Worm (Caenorhabditis elegans) whole organism, late embryonic: ENCODE results near the gene F40A3.3.

Experiments used
- C38D4.7 ChIP-seq: fragments of 200-800 bp; sonication (Bioruptor generic); optimal IDR thresholded peaks from 2 replicates; lab custom pipeline; 2018; ENCODE audit warnings: mild to moderate bottlenecking, missing genetic modification characterization, moderate library complexity, missing compliant biosample characterization
- F13H6.1 ChIP-seq: sonication (generic microtip); optimal IDR thresholded peaks from 2 replicates; lab custom pipeline; 2016; ENCODE audit warnings: missing genetic modification characterization, missing compliant biosample characterization
- K02D7.2 ChIP-seq: sonication (generic microtip); optimal IDR thresholded peaks from 2 replicates; lab custom pipeline; 2017; ENCODE audit warnings: mild to moderate bottlenecking, missing genetic modification characterization, missing compliant biosample characterization
- ama-1 ChIP-seq: fragments of 150-350 bp; optimal IDR thresholded peaks from 2 replicates; lab custom pipeline; 2014
- ceh-19 ChIP-seq: fragments of 200-800 bp; sonication (Bioruptor generic); optimal IDR thresholded peaks from 2 replicates; lab custom pipeline; 2018; ENCODE audit warnings: mild to moderate bottlenecking, missing genetic modification characterization, missing compliant biosample characterization
- ceh-22 ChIP-seq: sonication (generic microtip); optimal IDR thresholded peaks from 2 replicates; lab custom pipeline; 2017; ENCODE audit warnings: missing biosample characterization, missing genetic modification characterization
- ceh-34 ChIP-seq: sonication (generic microtip); optimal IDR thresholded peaks from 2 replicates; lab custom pipeline; 2016; ENCODE audit warnings: mild to moderate bottlenecking, missing genetic modification characterization, missing compliant biosample characterization
- ceh-45 ChIP-seq: fragments of 200-800 bp; sonication (Bioruptor generic); IDR thresholded peaks from 2 replicates; pipeline ENCODE4 v1.3.6; 2022; ENCODE audit warnings: missing genetic modification reagents, missing genetic modification characterization, missing compliant biosample characterization
- ceh-48 ChIP-seq: sonication (generic microtip); optimal IDR thresholded peaks from 2 replicates; lab custom pipeline; 2016; ENCODE audit warnings: missing genetic modification characterization, inconsistent platforms, missing compliant biosample characterization
- ceh-9 ChIP-seq: sonication (generic microtip); optimal IDR thresholded peaks from 2 replicates; lab custom pipeline; 2016; ENCODE audit warnings: mild to moderate bottlenecking, missing genetic modification characterization, inconsistent platforms, missing compliant biosample characterization
- dve-1 ChIP-seq: sonication (generic microtip); optimal IDR thresholded peaks from 2 replicates; lab custom pipeline; 2017; ENCODE audit warnings: antibody characterized with exemption, mild to moderate bottlenecking, missing genetic modification characterization, missing compliant biosample characterization
- elt-2 ChIP-seq: sonication (generic microtip); optimal IDR thresholded peaks from 2 replicates; lab custom pipeline; 2016; ENCODE audit warnings: missing genetic modification reagents, missing genetic modification characterization, missing compliant biosample characterization
- ets-4 ChIP-seq: sonication (generic microtip); optimal IDR thresholded peaks from 2 replicates; lab custom pipeline; 2016; ENCODE audit warnings: missing genetic modification characterization, missing compliant biosample characterization
- fax-1 ChIP-seq: sonication (generic microtip); optimal IDR thresholded peaks from 2 replicates; lab custom pipeline; 2016; ENCODE audit warnings: missing genotype, missing genetic modification characterization, missing compliant biosample characterization
- fkh-6 ChIP-seq: sonication (generic microtip); optimal IDR thresholded peaks from 2 replicates; lab custom pipeline; 2016; ENCODE audit warnings: missing genetic modification characterization, missing compliant biosample characterization
- gmeb-2 ChIP-seq: sonication (generic microtip); optimal IDR thresholded peaks from 2 replicates; lab custom pipeline; 2016; ENCODE audit warnings: missing genetic modification characterization, inconsistent platforms, missing compliant biosample characterization
- hlh-30 ChIP-seq: sonication (generic microtip); optimal IDR thresholded peaks from 2 replicates; lab custom pipeline; 2017; ENCODE audit warnings: antibody characterized with exemption, missing genetic modification characterization, missing compliant biosample characterization; ENCODE audit not compliant: insufficient read depth
- hlh-8 ChIP-seq: sonication (generic microtip); optimal IDR thresholded peaks from 2 replicates; lab custom pipeline; 2016; ENCODE audit warnings: missing genotype, missing genetic modification characterization, missing compliant biosample characterization
- madf-2 ChIP-seq: sonication (generic microtip); optimal IDR thresholded peaks from 2 replicates; lab custom pipeline; 2017; ENCODE audit warnings: missing genetic modification characterization, missing compliant biosample characterization
- mec-3 ChIP-seq: sonication (generic microtip); optimal IDR thresholded peaks from 2 replicates; lab custom pipeline; 2016; ENCODE audit warnings: borderline replicate concordance, missing genetic modification characterization, missing compliant biosample characterization
- nfya-1 ChIP-seq: sonication (generic microtip); optimal IDR thresholded peaks from 2 replicates; lab custom pipeline; 2017; ENCODE audit warnings: missing genetic modification characterization, mild to moderate bottlenecking, missing compliant biosample characterization, antibody characterized with exemption, moderate library complexity
- npax-4 ChIP-seq: sonication (generic microtip); optimal IDR thresholded peaks from 2 replicates; lab custom pipeline; 2016; ENCODE audit warnings: missing genetic modification characterization, missing compliant biosample characterization
- odd-2 ChIP-seq: sonication (generic microtip); optimal IDR thresholded peaks from 2 replicates; lab custom pipeline; 2017; ENCODE audit warnings: antibody characterized with exemption, mild to moderate bottlenecking, missing genetic modification characterization, missing compliant biosample characterization
- pag-3 ChIP-seq: sonication (generic microtip); optimal IDR thresholded peaks from 2 replicates; lab custom pipeline; 2016; ENCODE audit warnings: missing compliant biosample characterization, missing genetic modification characterization, borderline replicate concordance
- pax-1 ChIP-seq: fragments of 150-350 bp; optimal IDR thresholded peaks from 2 replicates; lab custom pipeline; 2014; ENCODE audit warnings: missing biosample characterization, missing genetic modification characterization
- pha-4 ChIP-seq: fragments of 150-350 bp; optimal IDR thresholded peaks from 2 replicates; lab custom pipeline; 2018; ENCODE audit warnings: missing biosample characterization, missing genetic modification reagents, missing genetic modification characterization
- pqm-1 ChIP-seq: sonication (generic microtip); optimal IDR thresholded peaks from 2 replicates; lab custom pipeline; 2016; ENCODE audit warnings: missing genetic modification characterization, missing compliant biosample characterization
- ref-2 ChIP-seq: sonication (generic microtip); optimal IDR thresholded peaks from 2 replicates; lab custom pipeline; 2016; ENCODE audit warnings: missing genetic modification characterization, missing compliant biosample characterization
- rnt-1 ChIP-seq: sonication (generic microtip); optimal IDR thresholded peaks from 2 replicates; lab custom pipeline; 2016; ENCODE audit warnings: missing genetic modification characterization, missing compliant biosample characterization
- syd-9 ChIP-seq: sonication (generic microtip); optimal IDR thresholded peaks from 2 replicates; lab custom pipeline; 2016; ENCODE audit warnings: mild to moderate bottlenecking, missing genetic modification characterization, moderate library complexity, missing compliant biosample characterization
- tbx-2 ChIP-seq: sonication (generic microtip); optimal IDR thresholded peaks from 2 replicates; lab custom pipeline; 2016; ENCODE audit warnings: missing genetic modification characterization, missing compliant biosample characterization
- tbx-7 ChIP-seq: sonication (generic microtip); optimal IDR thresholded peaks from 2 replicates; lab custom pipeline; 2016; ENCODE audit warnings: missing genotype, missing genetic modification characterization, missing compliant biosample characterization
- unc-42 ChIP-seq: sonication (generic microtip); optimal IDR thresholded peaks from 2 replicates; lab custom pipeline; 2016; ENCODE audit warnings: missing genotype, missing genetic modification characterization, missing compliant biosample characterization
- unc-86 ChIP-seq: sonication (generic microtip); optimal IDR thresholded peaks from 2 replicates; lab custom pipeline; 2016; ENCODE audit warnings: missing genetic modification characterization, missing compliant biosample characterization
- zip-5 ChIP-seq: sonication (generic microtip); optimal IDR thresholded peaks from 2 replicates; lab custom pipeline; 2016; ENCODE audit warnings: missing genetic modification characterization, missing compliant biosample characterization
- ztf-16 ChIP-seq: sonication (generic microtip); optimal IDR thresholded peaks from 2 replicates; lab custom pipeline; 2017; ENCODE audit warnings: missing genetic modification characterization, missing compliant biosample characterization

Gene F40A3.3

DNA sequence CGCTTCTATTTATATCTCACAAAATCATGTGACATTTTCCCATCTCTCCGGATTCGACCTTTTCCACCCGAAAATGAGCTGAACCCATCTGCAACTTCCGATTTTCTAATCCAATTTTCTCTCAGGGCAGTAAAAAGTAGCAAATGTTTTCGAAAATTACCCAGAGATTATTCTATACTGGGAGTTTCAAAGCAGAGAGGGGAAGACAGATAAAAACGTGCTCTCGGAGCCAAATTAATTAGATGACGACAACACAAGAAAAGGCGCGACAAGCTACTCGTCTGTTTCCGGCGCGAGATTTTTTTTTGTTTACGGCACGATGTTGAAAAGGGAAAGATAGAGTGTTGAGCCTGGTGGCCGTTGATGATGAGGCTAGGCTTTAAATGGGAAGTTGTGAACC, 7.2 kb downstream of the F40A3.3 start:
- TF ChIP-seq F13H6.1 (tag; lab: Kevin White, UChicago) (no peak), tbx-7 (tag; lab: Kevin White, UChicago) (no peak)

DNA sequence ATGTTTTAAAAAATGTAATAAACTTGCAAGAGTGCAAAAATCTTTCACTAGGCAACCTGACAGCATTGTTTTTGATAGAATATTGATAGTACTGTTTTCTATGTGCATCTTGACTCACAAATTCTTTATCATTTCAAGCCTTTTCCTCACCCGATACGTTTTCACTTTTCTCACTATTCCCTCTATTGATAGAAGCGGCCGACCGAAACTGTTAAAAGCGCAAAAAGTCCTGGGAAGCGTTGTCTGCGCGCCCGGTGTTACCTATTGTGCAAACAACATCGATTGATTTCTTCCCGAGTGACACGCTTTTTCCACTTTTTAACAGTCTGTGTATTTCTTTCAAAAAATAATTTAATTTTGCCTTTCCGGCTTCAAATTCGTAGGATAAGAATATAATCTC, 10.8 kb downstream of the F40A3.3 start:
- TF ChIP-seq gmeb-2: no peak

DNA sequence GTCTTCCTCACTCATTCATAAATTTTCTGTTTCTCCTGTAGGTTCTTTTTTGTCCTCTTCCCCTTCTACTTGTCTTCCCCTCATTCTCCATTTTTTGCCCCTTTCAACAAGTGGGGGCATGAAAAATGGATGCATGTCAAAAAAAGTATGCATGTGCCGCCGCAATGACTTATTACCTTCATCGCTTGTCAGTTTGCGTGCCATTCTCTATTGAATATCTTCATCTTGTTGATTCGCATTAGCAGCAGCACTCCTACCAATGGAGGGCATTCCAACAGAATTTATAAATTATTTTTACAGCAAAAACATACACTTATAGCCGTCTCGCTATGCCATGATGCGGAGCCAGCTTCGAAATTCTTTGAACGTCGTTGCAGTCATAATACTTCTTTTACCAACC, 14.0 kb downstream of the F40A3.3 start, which contains the start of gene F40A3.1:
TSS of gene F40A3.1 (plus strand) at position 301 of the 400 bp plus-strand sequence.
- TF ChIP-seq fax-1 (tag; lab: Kevin White, UChicago): no peak
- no peak for TF ChIP-seq unc-42 (tag; lab: Kevin White, UChicago)
- TF ChIP-seq ama-1 (lab: Kevin White, UChicago): no peak
- no peak for TF ChIP-seq mec-3 (tag; lab: Kevin White, UChicago)
- TF ChIP-seq fkh-6 (tag; lab: Kevin White, UChicago): no peak
- no peak for TF ChIP-seq ceh-22
- TF ChIP-seq npax-4 (tag; lab: Kevin White, UChicago): no peak

DNA sequence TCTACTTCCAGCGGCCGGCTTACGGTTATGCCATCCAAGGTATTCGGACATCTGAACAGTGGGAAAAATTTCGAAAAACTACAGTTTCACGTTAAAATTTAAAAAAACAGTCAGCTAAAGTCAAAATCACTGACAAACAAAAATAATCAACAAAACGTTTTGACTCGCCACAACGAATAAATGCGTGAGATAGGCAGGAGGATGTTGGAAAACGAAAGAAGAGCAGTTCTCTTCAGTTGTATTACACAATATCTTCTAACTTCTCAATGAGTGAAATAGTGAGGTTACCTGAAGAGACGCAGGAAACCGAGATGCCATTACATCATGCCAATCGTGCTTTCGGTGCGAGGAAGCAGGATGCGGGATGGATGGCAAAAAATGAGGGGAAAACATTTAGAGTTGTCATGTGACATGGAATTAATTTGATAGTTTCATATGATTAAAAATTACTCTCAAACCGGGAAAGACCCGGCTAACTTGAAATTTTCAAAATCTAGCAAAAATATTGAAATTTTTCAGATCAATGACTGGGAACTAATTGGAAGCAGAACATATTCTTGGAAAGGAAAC, 16.7 kb downstream of the F40A3.3 start, which contains the start of gene F40A3.6:
TSS of gene F40A3.6 (minus strand) at position 51 of the 570 bp plus-strand sequence.
- TF ChIP-seq pha-4 (tag; lab: Kevin White, UChicago) (no peak), K02D7.2 (tag; lab: Kevin White, UChicago) (no peak), C38D4.7 (GFP tag; lab: Kevin White, UChicago) (no peak), ceh-45 (GFP tag; lab: Robert Waterston, UW) (no peak), hlh-8 (tag; lab: Kevin White, UChicago) (no peak), ceh-48 (tag; lab: Kevin White, UChicago) (no peak), syd-9 (tag; lab: Kevin White, UChicago) (no peak), tbx-2 (tag; lab: Kevin White, UChicago) (no peak), ceh-34 (tag; lab: Kevin White, UChicago) (no peak), nfya-1 (tag; lab: Kevin White, UChicago) (no peak), hlh-30 (no peak), madf-2 (no peak), odd-2 (tag; lab: Kevin White, UChicago) (no peak), ceh-19 (GFP tag; lab: Kevin White, UChicago) (no peak), pag-3 (tag; lab: Kevin White, UChicago) (no peak), F13H6.1 (tag; lab: Kevin White, UChicago) (no peak)

DNA sequence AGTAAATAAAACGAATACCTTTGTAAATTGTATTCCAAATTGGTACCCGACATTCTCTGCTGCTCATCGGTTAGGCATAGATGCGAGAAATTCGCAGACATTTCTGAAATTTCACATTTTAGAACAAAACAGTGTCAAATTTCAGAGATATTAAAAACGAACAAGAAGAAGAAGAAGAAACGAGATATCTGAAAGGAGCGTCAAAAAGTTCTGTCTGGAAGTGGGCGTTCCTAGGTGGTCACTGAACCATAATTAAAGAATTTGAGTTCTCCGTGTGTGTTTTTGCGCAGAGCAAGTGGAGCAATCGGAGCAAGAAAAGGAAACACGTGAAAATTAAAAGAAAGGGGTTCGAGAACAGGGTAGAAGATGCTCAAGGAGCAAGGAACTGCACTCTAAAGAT, 22.5 kb downstream of the F40A3.3 start, which contains the start of gene F40A3.7:
TSS of gene F40A3.7 (minus strand) at position 101 of the 400 bp plus-strand sequence.
- no peak for TF ChIP-seq C38D4.7 (GFP tag; lab: Kevin White, UChicago)
- TF ChIP-seq tbx-7 (tag; lab: Kevin White, UChicago): no peak
- TF ChIP-seq mec-3 (tag; lab: Kevin White, UChicago): no peak
- no peak for TF ChIP-seq ztf-16 (tag; lab: Kevin White, UChicago)
- TF ChIP-seq zip-5: no peak
- TF ChIP-seq odd-2 (tag; lab: Kevin White, UChicago): no peak
- no peak for TF ChIP-seq ama-1 (lab: Kevin White, UChicago)
- no peak for TF ChIP-seq dve-1 (tag; lab: Kevin White, UChicago)
- TF ChIP-seq pax-1 (tag; lab: Kevin White, UChicago): no peak

DNA sequence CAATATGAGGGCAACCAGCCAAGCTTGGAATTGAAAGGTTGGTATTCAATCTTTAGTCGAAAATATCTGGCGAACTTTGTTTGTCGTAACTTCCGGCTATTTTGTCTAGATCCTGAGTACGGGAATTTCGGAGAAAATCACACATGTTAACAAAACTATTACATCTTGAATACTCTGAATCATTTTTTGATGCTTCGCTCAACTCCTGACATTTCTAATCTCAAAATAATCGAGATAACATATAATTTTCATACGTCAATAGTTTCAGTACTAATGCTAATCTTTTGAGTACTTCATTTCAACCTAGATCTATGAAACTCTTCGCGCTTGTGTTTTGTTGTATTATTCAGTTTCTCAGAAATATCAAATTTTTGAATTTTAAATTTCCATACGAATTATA, 24.0 kb downstream of the F40A3.3 start:
- TF ChIP-seq ceh-9 (tag; lab: Kevin White, UChicago): no peak
- TF ChIP-seq ceh-22: no peak
- no peak for TF ChIP-seq ets-4 (tag; lab: Kevin White, UChicago)
- no peak for TF ChIP-seq npax-4 (tag; lab: Kevin White, UChicago)
- TF ChIP-seq unc-86: no peak
- no peak for TF ChIP-seq elt-2
- no peak for TF ChIP-seq F13H6.1 (tag; lab: Kevin White, UChicago)
- TF ChIP-seq rnt-1: no peak
- no peak for TF ChIP-seq nfya-1 (tag; lab: Kevin White, UChicago)
- no peak for TF ChIP-seq fax-1 (tag; lab: Kevin White, UChicago)
- no peak for TF ChIP-seq pqm-1 (tag; lab: Kevin White, UChicago)
- no peak for TF ChIP-seq tbx-2 (tag; lab: Kevin White, UChicago)
- TF ChIP-seq ref-2: no peak
- TF ChIP-seq unc-42 (tag; lab: Kevin White, UChicago): no peak
- TF ChIP-seq mec-3 (tag; lab: Kevin White, UChicago): no peak
- TF ChIP-seq ztf-16 (tag; lab: Kevin White, UChicago): no peak
- no peak for TF ChIP-seq odd-2 (tag; lab: Kevin White, UChicago)
- TF ChIP-seq pax-1 (tag; lab: Kevin White, UChicago): no peak
